Fruit fly (Drosophila melanogaster) whole organism, prepupa: ENCODE measurements around the gene CG18563.

Experiments used
- Blimp-1 ChIP-seq: fragments of 200-800 bp; sonication (Bioruptor generic); optimal IDR thresholded peaks from 3 replicates; lab custom pipeline; 2017; ENCODE audit warnings: missing biosample characterization, missing genetic modification characterization, mild to moderate bottlenecking, moderate library complexity, missing genetic modification reagents
- CG6854 ChIP-seq: fragments of 200-800 bp; sonication (Bioruptor generic); optimal IDR thresholded peaks from 2 replicates; lab custom pipeline; 2017; ENCODE audit warnings: missing biosample characterization, mild to moderate bottlenecking, missing genetic modification characterization
- CG8119 ChIP-seq: fragments of 200-800 bp; sonication (Bioruptor generic); IDR thresholded peaks from 3 replicates; pipeline ENCODE4 v1.3.6; 2022; ENCODE audit warnings: missing biosample characterization, missing genetic modification characterization
- Lpt ChIP-seq: fragments of 200-800 bp; sonication (Bioruptor generic); optimal IDR thresholded peaks from 3 replicates; lab custom pipeline; 2016; ENCODE audit warnings: missing biosample characterization, missing genetic modification characterization
- OdsH ChIP-seq: fragments of 200-800 bp; sonication (Bioruptor generic); optimal IDR thresholded peaks from 3 replicates; lab custom pipeline; 2016; ENCODE audit warnings: missing biosample characterization, missing genetic modification characterization

dm6 chr2L:17495759-17496158 lies 37.9 kb upstream of the CG18563 start:
- TF ChIP-seq Lpt (no peak), CG8119 (GFP tag; lab: Robert Waterston, UW) (no peak), OdsH (no peak), CG6854 (GFP tag; lab: Kevin White, UChicago) (no peak), Blimp-1 (GFP tag; lab: Kevin White, UChicago) (no peak)
